Worm (Caenorhabditis elegans): ENCODE data around the gene C34D4.3.

The C34D4.3 gene

DNA sequence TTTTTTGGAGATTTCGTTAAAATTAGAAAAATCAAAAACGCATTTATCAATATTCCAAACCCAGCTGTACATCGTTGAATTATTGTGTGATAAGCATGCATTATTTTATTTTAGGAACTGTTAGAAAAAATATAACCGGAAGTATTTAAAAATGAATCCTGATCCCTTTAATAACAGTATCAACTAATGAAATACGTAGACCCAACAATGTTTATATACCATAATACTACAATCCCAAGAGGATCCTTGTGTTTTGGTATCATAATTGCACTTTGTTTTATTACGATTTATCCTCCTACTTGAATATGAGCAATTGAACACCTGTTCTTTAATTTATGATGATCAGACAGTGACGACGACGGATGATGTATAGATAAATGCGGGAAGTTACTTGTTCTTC lies 33.3 kb downstream of the C34D4.3 start, which contains the start of gene str-249:
Gene str-249 (minus strand): TSS at position 101 of the 400 bp plus-strand sequence.
- no peak for TF ChIP-seq ceh-43 (GFP tag; optimal IDR thresholded peaks at IDR 0.05)
- no peak for TF ChIP-seq ztf-11 (tag; optimal IDR thresholded peaks at IDR 0.05)
- no peak for TF ChIP-seq hlh-1 (tag; optimal IDR thresholded peaks at IDR 0.05)
- no peak for TF ChIP-seq ceh-39 (tag; optimal IDR thresholded peaks at IDR 0.05)
- no peak for TF ChIP-seq elt-3 (tag; optimal IDR thresholded peaks at IDR 0.05)

ce11 chrIV:7188030-7188429 lies 34.6 kb downstream of the C34D4.3 start, which contains the start of gene C42D4.13:
Gene C42D4.13 (minus strand): TSS chrIV:7188130.
- TF ChIP-seq zip-8 (tag; optimal IDR thresholded peaks at IDR 0.05) (no peak), cnd-1 (tag; optimal IDR thresholded peaks at IDR 0.05) (no peak), sptf-1 (tag; optimal IDR thresholded peaks at IDR 0.05) (no peak), unc-39 (tag; optimal IDR thresholded peaks at IDR 0.05) (no peak), nhr-12 (tag; optimal IDR thresholded peaks at IDR 0.05) (no peak), ceh-43 (GFP tag; optimal IDR thresholded peaks at IDR 0.05) (no peak), pha-4 (tag; optimal IDR thresholded peaks at IDR 0.05) (no peak), mep-1 (tag; optimal IDR thresholded peaks at IDR 0.05) (no peak), unc-120 (tag; optimal IDR thresholded peaks at IDR 0.05; ENCODE audit: poor library complexity, severe bottlenecking) (no peak), nhr-28 (tag; optimal IDR thresholded peaks at IDR 0.05) (no peak), lin-13 (tag; optimal IDR thresholded peaks at IDR 0.05) (no peak), drap-1 (GFP tag; optimal IDR thresholded peaks at IDR 0.05) (no peak), sem-2 (GFP tag; optimal IDR thresholded peaks at IDR 0.05) (no peak)

DNA sequence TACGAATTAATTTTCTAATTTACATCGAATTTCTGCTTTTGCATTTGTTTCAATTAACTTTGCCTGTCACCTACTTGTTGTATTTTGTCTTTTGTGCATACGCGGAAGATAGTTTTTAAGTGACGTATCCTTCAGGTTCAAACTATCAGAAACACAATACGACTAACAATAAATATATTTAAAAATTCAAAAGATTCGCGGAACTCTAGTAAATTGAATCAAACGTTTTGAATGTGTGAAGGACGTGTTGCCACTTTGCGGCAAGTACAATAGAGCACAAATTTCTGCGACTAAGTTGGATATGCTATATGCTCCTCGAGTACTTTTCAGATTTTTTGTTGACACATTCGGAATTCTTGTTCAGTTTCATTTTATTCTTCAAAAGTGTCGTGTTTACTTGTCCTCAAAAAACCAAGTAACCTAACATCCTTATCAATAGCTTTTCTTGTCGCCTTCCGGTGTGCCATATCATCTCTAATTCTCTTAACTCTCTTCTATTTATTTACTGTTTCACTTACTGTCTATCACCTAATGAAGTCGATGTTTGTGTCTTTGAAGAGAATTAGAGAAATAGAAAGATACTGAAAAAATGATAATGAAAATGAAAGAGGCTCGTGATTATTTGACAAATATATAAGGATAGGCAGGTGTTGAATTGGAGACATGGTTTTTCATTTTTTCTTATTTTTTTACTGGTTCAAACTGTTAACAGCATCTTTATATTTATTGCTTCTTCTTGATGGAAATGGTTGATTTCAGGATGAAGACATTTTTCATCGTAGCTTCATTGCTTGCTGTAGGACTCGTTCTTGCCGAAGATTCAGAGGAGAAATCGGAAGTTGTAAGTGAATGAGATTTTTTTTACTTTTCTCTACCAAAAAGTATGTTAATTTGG lies 35.3 kb downstream of the C34D4.3 start, which contains the start of gene srlf-7:
Gene srlf-7 (plus strand): TSS at position 760 of the 895 bp plus-strand sequence.
- TF ChIP-seq ces-1 (GFP tag; optimal IDR thresholded peaks at IDR 0.05) (peak; percentile 69), blmp-1 (tag; optimal IDR thresholded peaks at IDR 0.05) (no peak)

ce11 chrIV:7190409-7190808 lies 36.9 kb downstream of the C34D4.3 start:
- TF ChIP-seq nhr-28 (tag; optimal IDR thresholded peaks at IDR 0.05) (no peak), bed-3 (GFP tag; optimal IDR thresholded peaks at IDR 0.05) (no peak), lsy-2 (tag; optimal IDR thresholded peaks at IDR 0.05) (no peak), flh-1 (GFP tag; optimal IDR thresholded peaks at IDR 0.05) (no peak), ceh-83 (GFP tag; optimal IDR thresholded peaks at IDR 0.05) (no peak), ztf-11 (tag; optimal IDR thresholded peaks at IDR 0.05) (no peak), ceh-43 (GFP tag; optimal IDR thresholded peaks at IDR 0.05) (no peak), ham-2 (GFP tag; optimal IDR thresholded peaks at IDR 0.05) (no peak)

- no peak for TF ChIP-seq lsy-2 (tag; optimal IDR thresholded peaks at IDR 0.05)
- TF ChIP-seq tbx-8 (GFP tag; optimal IDR thresholded peaks at IDR 0.05), result no peak
- TF ChIP-seq ceh-83 (GFP tag; optimal IDR thresholded peaks at IDR 0.05), result no peak
- no peak for TF ChIP-seq cnd-1 (tag; optimal IDR thresholded peaks at IDR 0.05)
- TF ChIP-seq elt-3 (tag; optimal IDR thresholded peaks at IDR 0.05), result no peak
- TF ChIP-seq drap-1 (GFP tag; optimal IDR thresholded peaks at IDR 0.05), result no peak
- TF ChIP-seq mep-1 (tag; optimal IDR thresholded peaks at IDR 0.05), result no peak
- no peak for TF ChIP-seq sem-2 (GFP tag; optimal IDR thresholded peaks at IDR 0.05)
- no peak for TF ChIP-seq lin-32 (GFP tag; optimal IDR thresholded peaks at IDR 0.05)
- TF ChIP-seq M03D4.4 (tag; optimal IDR thresholded peaks at IDR 0.05), result no peak
- no peak for TF ChIP-seq nhr-2 (tag; optimal IDR thresholded peaks at IDR 0.05)
- no peak for TF ChIP-seq hlh-1 (tag; optimal IDR thresholded peaks at IDR 0.05)
- no peak for TF ChIP-seq nhr-12 (tag; optimal IDR thresholded peaks at IDR 0.05)
- no peak for TF ChIP-seq ceh-39 (tag; optimal IDR thresholded peaks at IDR 0.05)
- no peak for TF ChIP-seq ceh-43 (GFP tag; optimal IDR thresholded peaks at IDR 0.05)
- no peak for TF ChIP-seq sptf-1 (tag; optimal IDR thresholded peaks at IDR 0.05)
- TF ChIP-seq pha-4 (tag; optimal IDR thresholded peaks at IDR 0.05), result no peak
- no peak for TF ChIP-seq ztf-11 (tag; optimal IDR thresholded peaks at IDR 0.05)
Observed at ce11 chrIV:7191745-7192144, 38.3 kb downstream of the C34D4.3 start, which contains the start of gene R13A1.5. Gene R13A1.5 (minus strand): TSS chrIV:7191845.

DNA sequence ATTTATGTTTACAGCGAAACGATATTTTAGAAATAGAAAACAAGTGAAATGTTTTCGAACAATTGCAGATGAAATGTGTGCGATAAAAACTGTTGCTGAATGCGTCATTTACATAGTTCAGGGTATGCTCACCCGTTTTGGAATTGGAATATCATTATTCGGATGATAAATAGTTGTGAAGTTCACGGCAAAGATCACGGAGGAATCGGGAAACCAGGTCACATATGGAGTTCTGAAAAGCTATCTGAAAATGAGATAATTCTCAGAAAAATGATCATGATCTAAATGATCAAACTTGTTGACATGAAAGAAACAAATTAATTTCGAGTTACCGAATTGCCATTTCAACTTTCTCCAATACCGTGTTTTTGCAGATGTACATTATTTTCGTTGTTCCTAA lies 42.3 kb downstream of the C34D4.3 start, which contains the start of gene best-16:
Gene best-16 (minus strand): TSS at position 101 of the 400 bp plus-strand sequence.
- no peak for TF ChIP-seq mep-1 (tag; optimal IDR thresholded peaks at IDR 0.05)
- TF ChIP-seq tbx-8 (GFP tag; optimal IDR thresholded peaks at IDR 0.05), result no peak
- no peak for TF ChIP-seq zip-8 (tag; optimal IDR thresholded peaks at IDR 0.05)
- TF ChIP-seq unc-62 (GFP tag; optimal IDR thresholded peaks at IDR 0.05), result no peak
- TF ChIP-seq elt-1 (tag; optimal IDR thresholded peaks at IDR 0.05; ENCODE audit: borderline replicate concordance, insufficient read depth), result no peak
- no peak for TF ChIP-seq elt-3 (tag; optimal IDR thresholded peaks at IDR 0.05)
- TF ChIP-seq nhr-12 (tag; optimal IDR thresholded peaks at IDR 0.05), result no peak
- TF ChIP-seq nhr-28 (tag; optimal IDR thresholded peaks at IDR 0.05), result no peak
